Worm (Caenorhabditis elegans): ENCODE data around the gene srbc-70.

ce11 chrIV:4218276-4218675, 9.5 kb downstream of the srbc-70 start:
- TF ChIP-seq nhr-11 (tag; optimal IDR thresholded peaks at IDR 0.05) = no peak
- TF ChIP-seq snpc-4 (tag; optimal IDR thresholded peaks at IDR 0.05) = no peak
- TF ChIP-seq lin-13 (GFP tag; optimal IDR thresholded peaks at IDR 0.05) = no peak
- no peak for TF ChIP-seq nhr-12 (tag; optimal IDR thresholded peaks at IDR 0.05)
- TF ChIP-seq F13H6.1 (tag; optimal IDR thresholded peaks at IDR 0.05) = no peak
- no peak for TF ChIP-seq unc-62 (GFP tag; optimal IDR thresholded peaks at IDR 0.05)
- TF ChIP-seq lin-39 (tag; optimal IDR thresholded peaks at IDR 0.05) = no peak
- no peak for TF ChIP-seq lsy-2 (tag; optimal IDR thresholded peaks at IDR 0.05)
- no peak for TF ChIP-seq egl-27 (tag; optimal IDR thresholded peaks at IDR 0.05)
- TF ChIP-seq ama-1 (optimal IDR thresholded peaks at IDR 0.05) = no peak
- no peak for TF ChIP-seq nhr-21 (tag; optimal IDR thresholded peaks at IDR 0.05)
